Worm (Caenorhabditis elegans) whole organism, late embryonic: Measurements from ENCODE around the gene C09G9.8.
A peak's percentile ranks its signal among the peaks of the same experiment; 100 is the strongest.

Source experiments
- C08G9.2 ChIP-seq: sonication (generic microtip); optimal IDR thresholded peaks from 2 replicates; lab custom pipeline; 2016; ENCODE audit warnings: mild to moderate bottlenecking, missing genetic modification characterization, moderate library complexity, missing compliant biosample characterization
- C38D4.7 ChIP-seq: fragments of 200-800 bp; sonication (Bioruptor generic); optimal IDR thresholded peaks from 2 replicates; lab custom pipeline; 2018; ENCODE audit warnings: mild to moderate bottlenecking, missing genetic modification characterization, moderate library complexity, missing compliant biosample characterization
- K09A11.1 ChIP-seq: sonication (generic microtip); optimal IDR thresholded peaks from 2 replicates; lab custom pipeline; 2017; ENCODE audit warnings: antibody characterized with exemption, mild to moderate bottlenecking, missing genetic modification characterization, missing compliant biosample characterization; ENCODE audit not compliant: insufficient read depth
- ceh-18 ChIP-seq: sonication (generic microtip); optimal IDR thresholded peaks from 2 replicates; lab custom pipeline; 2016; ENCODE audit warnings: missing genetic modification characterization, missing compliant biosample characterization
- ceh-30 ChIP-seq: fragments of 150-350 bp; optimal IDR thresholded peaks from 2 replicates; lab custom pipeline; 2014; ENCODE audit warnings: missing biosample characterization, missing genetic modification characterization
- ceh-31 ChIP-seq: sonication (generic microtip); optimal IDR thresholded peaks from 2 replicates; lab custom pipeline; 2016; ENCODE audit warnings: missing genetic modification characterization, missing compliant biosample characterization
- ceh-34 ChIP-seq: sonication (generic microtip); optimal IDR thresholded peaks from 2 replicates; lab custom pipeline; 2016; ENCODE audit warnings: mild to moderate bottlenecking, missing genetic modification characterization, missing compliant biosample characterization
- ceh-48 ChIP-seq: sonication (generic microtip); optimal IDR thresholded peaks from 2 replicates; lab custom pipeline; 2016; ENCODE audit warnings: missing genetic modification characterization, inconsistent platforms, missing compliant biosample characterization
- ceh-6 ChIP-seq: fragments of 200-800 bp; sonication (Bioruptor generic); optimal IDR thresholded peaks from 2 replicates; lab custom pipeline; 2018; ENCODE audit warnings: mild to moderate bottlenecking, missing genetic modification characterization, missing compliant biosample characterization
- ceh-9 ChIP-seq: sonication (generic microtip); optimal IDR thresholded peaks from 2 replicates; lab custom pipeline; 2016; ENCODE audit warnings: mild to moderate bottlenecking, missing genetic modification characterization, inconsistent platforms, missing compliant biosample characterization
- ets-4 ChIP-seq: sonication (generic microtip); optimal IDR thresholded peaks from 2 replicates; lab custom pipeline; 2016; ENCODE audit warnings: missing genetic modification characterization, missing compliant biosample characterization
- fax-1 ChIP-seq: sonication (generic microtip); optimal IDR thresholded peaks from 2 replicates; lab custom pipeline; 2016; ENCODE audit warnings: missing genotype, missing genetic modification characterization, missing compliant biosample characterization
- gmeb-2 ChIP-seq: sonication (generic microtip); optimal IDR thresholded peaks from 2 replicates; lab custom pipeline; 2016; ENCODE audit warnings: missing genetic modification characterization, inconsistent platforms, missing compliant biosample characterization
- hlh-13 ChIP-seq: fragments of 200-800 bp; sonication (Bioruptor generic); optimal IDR thresholded peaks from 2 replicates; lab custom pipeline; 2018; ENCODE audit warnings: mild to moderate bottlenecking, missing genetic modification characterization, missing compliant biosample characterization
- hlh-15 ChIP-seq: sonication (generic microtip); optimal IDR thresholded peaks from 2 replicates; lab custom pipeline; 2016; ENCODE audit warnings: missing genetic modification characterization, missing compliant biosample characterization
- hlh-8 ChIP-seq: sonication (generic microtip); optimal IDR thresholded peaks from 2 replicates; lab custom pipeline; 2016; ENCODE audit warnings: missing genotype, missing genetic modification characterization, missing compliant biosample characterization
- madf-2 ChIP-seq: sonication (generic microtip); optimal IDR thresholded peaks from 2 replicates; lab custom pipeline; 2017; ENCODE audit warnings: missing genetic modification characterization, missing compliant biosample characterization
- nhr-11 ChIP-seq: fragments of 150-350 bp; optimal IDR thresholded peaks from 2 replicates; lab custom pipeline; 2014; ENCODE audit warnings: missing biosample characterization, missing genetic modification characterization
- pag-3 ChIP-seq: sonication (generic microtip); optimal IDR thresholded peaks from 2 replicates; lab custom pipeline; 2016; ENCODE audit warnings: missing compliant biosample characterization, missing genetic modification characterization, borderline replicate concordance
- pqm-1 ChIP-seq: sonication (generic microtip); optimal IDR thresholded peaks from 2 replicates; lab custom pipeline; 2016; ENCODE audit warnings: missing genetic modification characterization, missing compliant biosample characterization
- ref-2 ChIP-seq: sonication (generic microtip); optimal IDR thresholded peaks from 2 replicates; lab custom pipeline; 2016; ENCODE audit warnings: missing genetic modification characterization, missing compliant biosample characterization
- sox-2 ChIP-seq: fragments of 200-800 bp; sonication (Bioruptor generic); IDR thresholded peaks from 2 replicates; pipeline ENCODE4 v1.3.6; 2022; ENCODE audit warnings: missing genetic modification reagents, missing genetic modification characterization, missing compliant biosample characterization
- sox-4 ChIP-seq: sonication (generic microtip); optimal IDR thresholded peaks from 2 replicates; lab custom pipeline; 2017; ENCODE audit warnings: mild to moderate bottlenecking, missing genetic modification characterization, inconsistent platforms, missing compliant biosample characterization
- syd-9 ChIP-seq: sonication (generic microtip); optimal IDR thresholded peaks from 2 replicates; lab custom pipeline; 2016; ENCODE audit warnings: mild to moderate bottlenecking, missing genetic modification characterization, moderate library complexity, missing compliant biosample characterization
- tbx-7 ChIP-seq: sonication (generic microtip); optimal IDR thresholded peaks from 2 replicates; lab custom pipeline; 2016; ENCODE audit warnings: missing genotype, missing genetic modification characterization, missing compliant biosample characterization
- unc-55 ChIP-seq: sonication (generic microtip); optimal IDR thresholded peaks from 2 replicates; lab custom pipeline; 2017; ENCODE audit warnings: missing biosample characterization, missing genetic modification reagents, missing genetic modification characterization
- ztf-16 ChIP-seq: sonication (generic microtip); optimal IDR thresholded peaks from 2 replicates; lab custom pipeline; 2017; ENCODE audit warnings: missing genetic modification characterization, missing compliant biosample characterization

The C09G9.8 gene

ce11 chrIV:8927093-8927492 is 45.8 kb downstream of the C09G9.8 start (continued):
- TF ChIP-seq nhr-11 (tag; lab: Kevin White, UChicago) (no peak), ceh-34 (tag; lab: Kevin White, UChicago) (peak; percentile 94), ets-4 (tag; lab: Kevin White, UChicago) (peak; percentile 78), ceh-30 (tag; lab: Kevin White, UChicago) (peak; percentile 77), unc-55 (GFP tag; lab: Kevin White, UChicago) (peak; percentile 75), madf-2 (tag; lab: Kevin White, UChicago) (peak; percentile 90), ref-2 (peak; percentile 89), tbx-7 (tag; lab: Kevin White, UChicago) (peak; percentile 69), K09A11.1 (tag; lab: Kevin White, UChicago) (peak; percentile 81), C08G9.2 (tag; lab: Kevin White, UChicago) (peak; percentile 92), syd-9 (tag; lab: Kevin White, UChicago) (peak; percentile 91), ceh-18 (peak; percentile 92), ceh-31 (tag; lab: Kevin White, UChicago) (peak; percentile 89), ceh-6 (GFP tag; lab: Kevin White, UChicago) (peak; percentile 97), hlh-8 (tag; lab: Kevin White, UChicago) (peak; percentile 73), C38D4.7 (GFP tag; lab: Kevin White, UChicago) (peak; percentile 96), hlh-15 (tag; lab: Kevin White, UChicago) (peak; percentile 88), ztf-16 (tag; lab: Kevin White, UChicago) (peak; percentile 96), hlh-13 (GFP tag; lab: Kevin White, UChicago) (peak; percentile 96), fax-1 (tag; lab: Kevin White, UChicago) (peak; percentile 87), ceh-9 (tag; lab: Kevin White, UChicago) (peak; percentile 71), pqm-1 (tag; lab: Kevin White, UChicago) (peak; percentile 93), sox-2 (GFP tag; lab: Robert Waterston, UW) (peak; percentile 87; the same call in 1 of the 2 replicates), ceh-48 (peak; percentile 94)

ce11 chrIV:8929942-8930492 is 48.7 kb downstream of the C09G9.8 start, which contains the start of the genes D1046.18 and slc-25A26:
Gene D1046.18 (plus strand): TSS chrIV:8930242.
Gene slc-25A26 (plus strand): TSS chrIV:8930442.
- TF ChIP-seq pag-3 = no peak
- no peak for TF ChIP-seq gmeb-2
- no peak for TF ChIP-seq sox-4 (tag; lab: Kevin White, UChicago)
